Fruit fly (Drosophila melanogaster) whole organism, embryonic: ENCODE results near the gene CG9886.

Source experiments
- Antp ChIP-seq: fragments of 200-800 bp; sonication (Bioruptor generic); optimal IDR thresholded peaks from 3 replicates; lab custom pipeline; 2016; ENCODE audit warnings: missing biosample characterization, missing genetic modification characterization
- Atf6 ChIP-seq: fragments of 200-800 bp; sonication (Bioruptor generic); IDR thresholded peaks from 2 replicates; pipeline ENCODE4 v1.3.6; 2022; ENCODE audit warnings: missing biosample characterization, missing genetic modification characterization
- Bdp1 ChIP-seq: fragments of 200-800 bp; sonication (Bioruptor generic); optimal IDR thresholded peaks from 3 replicates; lab custom pipeline; 2016; ENCODE audit warnings: missing biosample characterization, missing genetic modification characterization
- CG10959 ChIP-seq: fragments of 200-800 bp; sonication (Bioruptor generic); IDR thresholded peaks from 2 replicates; pipeline ENCODE4 v1.3.6; 2022; ENCODE audit warnings: missing biosample characterization, missing genetic modification characterization
- CG11398 ChIP-seq: fragments of 200-800 bp; sonication (Bioruptor generic); optimal IDR thresholded peaks from 2 replicates; lab custom pipeline; 2016; ENCODE audit warnings: missing biosample characterization, missing genetic modification characterization
- CG11560 ChIP-seq: fragments of 200-800 bp; sonication (Bioruptor generic); IDR thresholded peaks from 3 replicates; pipeline ENCODE4 v1.3.6; 2022; ENCODE audit warnings: missing biosample characterization, missing genetic modification characterization
- CG12104 ChIP-seq: fragments of 200-800 bp; sonication (Bioruptor generic); optimal IDR thresholded peaks from 3 replicates; lab custom pipeline; 2016; ENCODE audit warnings: missing biosample characterization, missing genetic modification characterization
- CG12155 ChIP-seq: fragments of 200-800 bp; sonication (Bioruptor generic); optimal IDR thresholded peaks from 3 replicates; lab custom pipeline; 2016; ENCODE audit warnings: missing biosample characterization, missing genetic modification characterization
- CG1233 ChIP-seq: fragments of 200-800 bp; sonication (Bioruptor generic); optimal IDR thresholded peaks from 4 replicates; lab custom pipeline; 2018; ENCODE audit warnings: missing biosample characterization, mild to moderate bottlenecking, missing genetic modification characterization
- CG12391 ChIP-seq: fragments of 200-800 bp; sonication (Bioruptor generic); optimal IDR thresholded peaks from 3 replicates; lab custom pipeline; 2018; ENCODE audit warnings: missing biosample characterization, mild to moderate bottlenecking, missing genetic modification characterization, moderate library complexity
- CG15514 ChIP-seq: fragments of 200-800 bp; sonication (Bioruptor generic); optimal IDR thresholded peaks from 3 replicates; lab custom pipeline; 2017; ENCODE audit warnings: missing biosample characterization, missing genetic modification characterization, mild to moderate bottlenecking, moderate library complexity, missing genetic modification reagents
- CG18262 ChIP-seq: fragments of 200-800 bp; optimal IDR thresholded peaks from 3 replicates; lab custom pipeline; 2019; ENCODE audit warnings: missing biosample characterization, mild to moderate bottlenecking, missing genetic modification characterization, moderate library complexity
- CG30020 ChIP-seq: fragments of 200-800 bp; optimal IDR thresholded peaks from 2 replicates; lab custom pipeline; 2019; ENCODE audit warnings: missing biosample characterization, mild to moderate bottlenecking, missing genetic modification characterization, moderate library complexity
- CG7928 ChIP-seq: fragments of 200-800 bp; sonication (Bioruptor generic); optimal IDR thresholded peaks from 2 replicates; lab custom pipeline; 2017; ENCODE audit warnings: missing biosample characterization, mild to moderate bottlenecking, missing genetic modification characterization
- Doc3 ChIP-seq: fragments of 200-800 bp; sonication (Bioruptor generic); IDR thresholded peaks from 3 replicates; pipeline ENCODE4 v1.3.6; 2022; ENCODE audit warnings: missing biosample characterization, missing genetic modification characterization; ENCODE audit not compliant: partially characterized antibody
- E2f1 ChIP-seq: fragments of 200-800 bp; sonication (Bioruptor generic); IDR thresholded peaks from 2 replicates; pipeline ENCODE4 v1.3.6; 2022; ENCODE audit warnings: missing biosample characterization, missing genetic modification characterization
- E2f2 ChIP-seq: fragments of 200-800 bp; sonication (Bioruptor generic); IDR thresholded peaks from 2 replicates; pipeline ENCODE4 v1.3.6; 2022; ENCODE audit warnings: missing biosample characterization, missing genetic modification characterization
- HLH4C ChIP-seq: fragments of 200-800 bp; sonication (Bioruptor generic); IDR thresholded peaks from 3 replicates; pipeline ENCODE4 v1.3.6; 2022; ENCODE audit warnings: missing biosample characterization, missing genetic modification characterization; ENCODE audit not compliant: partially characterized antibody
- Hr3 ChIP-seq: fragments of 200-800 bp; sonication (Bioruptor generic); optimal IDR thresholded peaks from 3 replicates; lab custom pipeline; 2016; ENCODE audit warnings: missing biosample characterization, missing genetic modification characterization
- Hr78 ChIP-seq, 2 experiments: fragments of 200-800 bp in 1 of 2; fragments of >200 bp in 1 of 2; sonication (Bioruptor generic) in 1 of 2; optimal IDR thresholded peaks; 2 replicates each; lab custom pipeline; 2017 to 2019; ENCODE audit warnings: missing biosample characterization in 2 of 2, missing genetic modification characterization in 2 of 2, mild to moderate bottlenecking in 1 of 2, moderate library complexity in 1 of 2
- Mes4 ChIP-seq: fragments of 200-800 bp; sonication (Bioruptor generic); optimal IDR thresholded peaks from 2 replicates; lab custom pipeline; 2016; ENCODE audit warnings: missing biosample characterization, missing genetic modification characterization
- Rfx ChIP-seq: fragments of 200-800 bp; sonication (Bioruptor generic); IDR thresholded peaks from 2 replicates; pipeline ENCODE4 v1.3.6; 2022; ENCODE audit warnings: missing biosample characterization, missing genetic modification characterization
- Taf1 ChIP-seq: fragments of 200-800 bp; sonication (Bioruptor generic); IDR thresholded peaks from 2 replicates; pipeline ENCODE4 v1.3.6; 2022; ENCODE audit warnings: missing biosample characterization, missing genetic modification characterization
- al ChIP-seq: fragments of 200-800 bp; sonication (Bioruptor generic); IDR thresholded peaks from 2 replicates; pipeline ENCODE4 v1.3.6; 2022; ENCODE audit warnings: missing biosample characterization, missing genetic modification characterization
- cad ChIP-seq: fragments of >200 bp; optimal IDR thresholded peaks from 2 replicates; lab custom pipeline; 2017; ENCODE audit warnings: missing biosample characterization, missing genetic modification characterization
- cas ChIP-seq: fragments of 200-800 bp; sonication (Bioruptor generic); IDR thresholded peaks from 2 replicates; pipeline ENCODE4 v1.3.6; 2022; ENCODE audit warnings: missing biosample characterization, missing genetic modification characterization
- caup ChIP-seq: fragments of 200-800 bp; sonication (Bioruptor generic); optimal IDR thresholded peaks from 3 replicates; lab custom pipeline; 2017; ENCODE audit warnings: missing biosample characterization, mild to moderate bottlenecking, missing genetic modification characterization, moderate library complexity; ENCODE audit not compliant: severe bottlenecking
- cg ChIP-seq: fragments of 200-800 bp; sonication (Bioruptor generic); optimal IDR thresholded peaks from 3 replicates; lab custom pipeline; 2019; ENCODE audit warnings: missing biosample characterization, mild to moderate bottlenecking, missing genetic modification characterization, moderate library complexity
- chm ChIP-seq: fragments of 200-800 bp; sonication (Bioruptor generic); IDR thresholded peaks from 2 replicates; pipeline ENCODE4 v1.3.6; 2022; ENCODE audit warnings: missing biosample characterization, missing genetic modification characterization
- dati ChIP-seq: fragments of 200-800 bp; sonication (Bioruptor generic); IDR thresholded peaks from 2 replicates; pipeline ENCODE4 v1.3.6; 2022; ENCODE audit warnings: missing biosample characterization, missing genetic modification characterization
- dimm ChIP-seq: fragments of 200-800 bp; sonication (Bioruptor generic); IDR thresholded peaks from 2 replicates; pipeline ENCODE4 v1.3.6; 2022; ENCODE audit warnings: missing biosample characterization, missing genetic modification characterization
- disco-r ChIP-seq: fragments of 200-800 bp; sonication (Bioruptor generic); optimal IDR thresholded peaks from 2 replicates; lab custom pipeline; 2016; ENCODE audit warnings: missing biosample characterization, missing genetic modification characterization
- en ChIP-seq: fragments of 200-800 bp; sonication (Bioruptor generic); optimal IDR thresholded peaks from 2 replicates; lab custom pipeline; 2016; ENCODE audit warnings: missing biosample characterization, missing genetic modification characterization
- ewg ChIP-seq: fragments of 200-800 bp; sonication (Bioruptor generic); optimal IDR thresholded peaks from 3 replicates; lab custom pipeline; 2017; ENCODE audit warnings: mild to moderate bottlenecking, missing biosample characterization, missing genetic modification reagents, missing genetic modification characterization
- fd64A ChIP-seq: fragments of 200-800 bp; sonication (Bioruptor generic); optimal IDR thresholded peaks from 3 replicates; lab custom pipeline; 2018; ENCODE audit warnings: missing biosample characterization, mild to moderate bottlenecking, missing genetic modification characterization
- hkb ChIP-seq, 2 experiments: fragments of 200-800 bp in 1 of 2; fragments of >200 bp in 1 of 2; sonication (Bioruptor generic) in 1 of 2; IDR thresholded peaks in 1 of 2; optimal IDR thresholded peaks in 1 of 2; 2 replicates each; pipeline versions ENCODE4 v1.3.6 to Lab custom; 2017 to 2022; ENCODE audit warnings: missing biosample characterization in 1 of 2, missing genetic modification characterization in 1 of 2
- lab ChIP-seq: fragments of 200-800 bp; sonication (Bioruptor generic); optimal IDR thresholded peaks from 3 replicates; lab custom pipeline; 2017; ENCODE audit warnings: missing biosample characterization, missing genetic modification characterization, mild to moderate bottlenecking, moderate library complexity, missing genetic modification reagents
- prd ChIP-seq, 3 experiments: fragments of >200 bp in 2 of 3; fragments of 200-800 bp in 1 of 3; sonication (Bioruptor generic) in 1 of 3; optimal IDR thresholded peaks in 2 of 3; IDR thresholded peaks in 1 of 3; 2 replicates in 2 of 3; 3 replicates in 1 of 3; pipeline versions ENCODE4 v1.3.6 to Lab custom; 2017 to 2022; ENCODE audit warnings: missing biosample characterization in 1 of 3, missing genetic modification characterization in 1 of 3
- ranshi ChIP-seq: fragments of 200-800 bp; sonication (Bioruptor generic); IDR thresholded peaks from 2 replicates; pipeline ENCODE4 v1.3.6; 2022; ENCODE audit warnings: missing biosample characterization, missing genetic modification characterization
- repo ChIP-seq: fragments of 200-800 bp; sonication (Bioruptor generic); optimal IDR thresholded peaks from 2 replicates; lab custom pipeline; 2016; ENCODE audit warnings: missing biosample characterization, missing genetic modification characterization
- run ChIP-seq: fragments of 200-800 bp; sonication (Bioruptor generic); optimal IDR thresholded peaks from 3 replicates; lab custom pipeline; 2018; ENCODE audit warnings: missing biosample characterization, mild to moderate bottlenecking, missing genetic modification characterization
- sim ChIP-seq: fragments of 200-800 bp; sonication (Bioruptor generic); IDR thresholded peaks from 2 replicates; pipeline ENCODE4 v1.3.6; 2022; ENCODE audit warnings: missing biosample characterization, missing genetic modification characterization
- sug ChIP-seq: fragments of 200-800 bp; optimal IDR thresholded peaks from 2 replicates; lab custom pipeline; 2019; ENCODE audit warnings: missing biosample characterization, mild to moderate bottlenecking, missing genetic modification characterization, moderate library complexity
- tll ChIP-seq, 2 experiments: fragments of 200-800 bp in 1 of 2; fragments of >200 bp in 1 of 2; sonication (Bioruptor generic) in 1 of 2; optimal IDR thresholded peaks; 2 replicates each; lab custom pipeline; 2017 to 2019; ENCODE audit warnings: missing biosample characterization in 2 of 2, missing genetic modification characterization in 2 of 2, mild to moderate bottlenecking in 1 of 2, moderate library complexity in 1 of 2
- tna ChIP-seq: fragments of 200-800 bp; sonication (Bioruptor generic); IDR thresholded peaks from 2 replicates; pipeline ENCODE4 v1.3.6; 2022; ENCODE audit warnings: missing biosample characterization, missing genetic modification characterization; ENCODE audit not compliant: partially characterized antibody
- ttk ChIP-seq: fragments of 200-800 bp; sonication (Bioruptor generic); IDR thresholded peaks from 2 replicates; pipeline ENCODE4 v2.1.2; 2022; ENCODE audit warnings: missing biosample characterization, missing genetic modification characterization
- unc-4 ChIP-seq: fragments of 200-800 bp; sonication (Bioruptor generic); IDR thresholded peaks from 2 replicates; pipeline ENCODE4 v1.3.6; 2022; ENCODE audit warnings: missing biosample characterization, missing genetic modification characterization; ENCODE audit not compliant: partially characterized antibody
- zfh1 ChIP-seq: fragments of 200-800 bp; sonication (Bioruptor generic); IDR thresholded peaks from 3 replicates; pipeline ENCODE4 v1.3.6; 2022; ENCODE audit warnings: missing biosample characterization, missing genetic modification characterization

The CG9886 gene

dm6 chr2L:2467722-2468372, 47.2 kb downstream of the CG9886 start (continued):
- TF ChIP-seq Rfx (GFP tag; lab: Robert Waterston, UW) (peak; percentile 68), disco-r (no peak), CG12104 (no peak), repo (GFP tag; lab: Kevin White, UChicago) (no peak), E2f2 (GFP tag; lab: Robert Waterston, UW) (peak; percentile 32; the same call in 1 of the 2 replicates), sug (tag; lab: Kevin White, UChicago) (no peak), CG15514 (peak; percentile 2), Mes4 (no peak), Bdp1 (GFP tag; lab: Kevin White, UChicago) (no peak), zfh1 (no peak), CG11560 (tag; lab: Robert Waterston, UW) (no peak), Atf6 (GFP tag; lab: Robert Waterston, UW) (no peak), cad (no peak), CG7928 (GFP tag; lab: Kevin White, UChicago) (no peak), lab (GFP tag; lab: Kevin White, UChicago) (peak; percentile 60), fd64A (GFP tag; lab: Kevin White, UChicago) (no peak), cas (GFP tag; lab: Robert Waterston, UW) (no peak), CG11398 (GFP tag; lab: Kevin White, UChicago) (no peak), ewg (no peak), Hr78 (GFP tag; optimal IDR thresholded peaks at IDR 0.05; lab: Kevin White, UChicago) (no peak), en (GFP tag; lab: Kevin White, UChicago) (no peak), chm (GFP tag; lab: Robert Waterston, UW) (no peak), tll (GFP tag; optimal IDR thresholded peaks at IDR 0.05; lab: Kevin White, UChicago) (no peak), run (tag; lab: Kevin White, UChicago) (no peak), HLH4C (no peak), unc-4 (GFP tag; lab: Robert Waterston, UW) (no peak), dimm (GFP tag; lab: Robert Waterston, UW) (peak; percentile 47; the same call in 1 of the 2 replicates), cg (GFP tag; lab: Kevin White, UChicago) (no peak), Doc3 (GFP tag; lab: Robert Waterston, UW) (no peak), CG12155 (no peak), tna (no peak), al (GFP tag; lab: Robert Waterston, UW) (peak; percentile 38; the same call in 1 of the 2 replicates), CG12391 (peak; percentile 31), Taf1 (GFP tag; lab: Robert Waterston, UW) (no peak), CG1233 (no peak), CG18262 (tag; lab: Kevin White, UChicago) (no peak), CG10959 (no peak), Antp (GFP tag; lab: Kevin White, UChicago) (no peak), CG30020 (tag; lab: Kevin White, UChicago) (no peak), sim (GFP tag; lab: Robert Waterston, UW) (no peak), dati (no peak), hkb (optimal IDR thresholded peaks at IDR 0.05; lab: Kevin White, UChicago) (no peak), hkb (GFP tag; IDR thresholded peaks at IDR 0.05; lab: Robert Waterston, UW) (peak; percentile 39; the same call in 1 of the 2 replicates), ttk (GFP tag; lab: Robert Waterston, UW) (0 out of 2 replicates have a peak, but pooled peaks have one; percentile 18), Hr3 (GFP tag; lab: Kevin White, UChicago) (no peak), prd (optimal IDR thresholded peaks at IDR 0.05; lab: Kevin White, UChicago) (no peak), prd (GFP tag; IDR thresholded peaks at IDR 0.05; lab: Robert Waterston, UW) (peak; percentile 57; the same call in 2 of the 3 replicates), E2f1 (GFP tag; lab: Robert Waterston, UW) (peak; percentile 25; the same call in 1 of the 2 replicates), ranshi (GFP tag; lab: Robert Waterston, UW) (0 out of 2 replicates have a peak, but pooled peaks have one; percentile 51), caup (no peak)
